Worm (Caenorhabditis elegans) whole organism, young adult: ENCODE measurements around the gene nmur-1.

Experiments
- T07F8.4 ChIP-seq: sonication (generic microtip); optimal IDR thresholded peaks from 2 replicates; lab custom pipeline; 2016; ENCODE audit warnings: mild to moderate bottlenecking, missing genetic modification characterization, moderate library complexity, missing compliant biosample characterization
- rcor-1 ChIP-seq: fragments of 200-800 bp; sonication (Bioruptor generic); IDR thresholded peaks from 2 replicates; pipeline ENCODE4 v1.3.6; 2022; ENCODE audit warnings: missing genetic modification reagents, missing genetic modification characterization, missing compliant biosample characterization
- ztf-26 ChIP-seq: sonication (generic microtip); optimal IDR thresholded peaks from 2 replicates; lab custom pipeline; 2017; ENCODE audit warnings: missing genetic modification characterization, missing compliant biosample characterization

- 0 out of 2 replicates have a peak, but pooled peaks have one; percentile 24 for TF ChIP-seq rcor-1
- TF ChIP-seq T07F8.4 = no peak
- TF ChIP-seq ztf-26 (tag; lab: Kevin White, UChicago) = peak; percentile 41
Measured at ce11 chrX:8939389-8939788, 41.4 kb upstream of the nmur-1 start.
